Worm (Caenorhabditis elegans) whole organism, L1 larva: ENCODE measurements around the gene R03H10.11.
"Not testable (repeated sequence)": the region's sequence is repeated elsewhere in the genome, so short reads cannot be mapped to it uniquely, and the experiment has no call there.

ENCODE experiments used
- C04F5.9 ChIP-seq: sonication (generic microtip); optimal IDR thresholded peaks from 2 replicates; lab custom pipeline; 2016; ENCODE audit warnings: missing genetic modification characterization, missing compliant biosample characterization
- C16A3.4 ChIP-seq: fragments of 150-350 bp; optimal IDR thresholded peaks from 2 replicates; lab custom pipeline; 2014; ENCODE audit warnings: missing biosample characterization, missing genetic modification characterization
- C34B4.2 ChIP-seq: sonication (generic microtip); optimal IDR thresholded peaks from 2 replicates; lab custom pipeline; 2017; ENCODE audit warnings: mild to moderate bottlenecking, missing genetic modification characterization, missing compliant biosample characterization
- aly-2 ChIP-seq: fragments of 150-350 bp; optimal IDR thresholded peaks from 2 replicates; lab custom pipeline; 2014; ENCODE audit warnings: missing biosample characterization, missing genetic modification characterization
- ama-1 ChIP-seq: fragments of 150-350 bp; optimal IDR thresholded peaks from 2 replicates; lab custom pipeline; 2014
- blmp-1 ChIP-seq: fragments of 150-350 bp; optimal IDR thresholded peaks from 2 replicates; lab custom pipeline; 2014; ENCODE audit warnings: missing biosample characterization, missing genetic modification characterization
- ceh-63 ChIP-seq: fragments of 200-800 bp; sonication (Bioruptor generic); optimal IDR thresholded peaks from 2 replicates; lab custom pipeline; 2018; ENCODE audit warnings: mild to moderate bottlenecking, missing genetic modification characterization, missing compliant biosample characterization
- ceh-90 ChIP-seq: sonication (generic microtip); optimal IDR thresholded peaks from 2 replicates; lab custom pipeline; 2016; ENCODE audit warnings: missing genetic modification characterization, missing compliant biosample characterization
- dpl-1 ChIP-seq, 3 experiments: fragments of 150-350 bp in 2 of 3; sonication (generic microtip) in 1 of 3; optimal IDR thresholded peaks; 2 replicates each; lab custom pipeline; 2014 to 2017; ENCODE audit warnings: missing biosample characterization in 3 of 3, missing genetic modification characterization in 3 of 3, missing genetic modification reagents in 3 of 3
- dsc-1 ChIP-seq: sonication (generic microtip); optimal IDR thresholded peaks from 2 replicates; lab custom pipeline; 2016; ENCODE audit warnings: mild to moderate bottlenecking, missing genetic modification characterization, missing compliant biosample characterization
- efl-1 ChIP-seq, 4 experiments: fragments of 150-350 bp; optimal IDR thresholded peaks in 3 of 4; peaks in 1 of 4; 1 replicate in 1 of 4; 2 replicates in 3 of 4; lab custom pipeline; 2014; ENCODE audit warnings: missing biosample characterization in 2 of 4, missing genetic modification characterization in 2 of 4, missing genetic modification reagents in 2 of 4
- egl-27 ChIP-seq, 2 experiments: fragments of 150-350 bp in 1 of 2; sonication (generic microtip); optimal IDR thresholded peaks; 3 replicates each; lab custom pipeline; 2017 to 2018; ENCODE audit warnings: missing biosample characterization in 2 of 2, missing genetic modification characterization in 2 of 2, missing genetic modification reagents in 2 of 2
- elt-3 ChIP-seq, 6 experiments: fragments of 150-350 bp in 1 of 6; sonication (generic microtip); optimal IDR thresholded peaks; 2 replicates each; lab custom pipeline; 2017 to 2018; ENCODE audit warnings: missing biosample characterization in 6 of 6, missing genetic modification characterization in 6 of 6, inconsistent platforms in 1 of 6
- fkh-10 ChIP-seq: sonication (generic microtip); optimal IDR thresholded peaks from 2 replicates; lab custom pipeline; 2017; ENCODE audit warnings: missing biosample characterization, missing genetic modification reagents, missing genetic modification characterization
- fkh-8 ChIP-seq: sonication (generic microtip); optimal IDR thresholded peaks from 2 replicates; lab custom pipeline; 2016; ENCODE audit warnings: mild to moderate bottlenecking, missing genetic modification characterization, missing compliant biosample characterization
- fos-1 ChIP-seq: fragments of 150-350 bp; optimal IDR thresholded peaks from 2 replicates; lab custom pipeline; 2014; ENCODE audit warnings: missing biosample characterization, missing genetic modification characterization
- grh-1 ChIP-seq: fragments of 200-800 bp; sonication (Bioruptor generic); IDR thresholded peaks from 2 replicates; pipeline ENCODE4 v1.3.6; 2022; ENCODE audit warnings: missing genetic modification reagents, missing genetic modification characterization, missing compliant biosample characterization
- irx-1 ChIP-seq: sonication (generic microtip); optimal IDR thresholded peaks from 2 replicates; lab custom pipeline; 2016; ENCODE audit warnings: missing genetic modification characterization, missing compliant biosample characterization
- lin-13 ChIP-seq: fragments of 150-350 bp; optimal IDR thresholded peaks from 2 replicates; lab custom pipeline; 2014; ENCODE audit warnings: missing biosample characterization, missing genetic modification reagents, missing genetic modification characterization
- lin-14 ChIP-seq: fragments of 200-800 bp; sonication (Bioruptor generic); optimal IDR thresholded peaks from 2 replicates; lab custom pipeline; 2018; ENCODE audit warnings: mild to moderate bottlenecking, missing genetic modification characterization, moderate library complexity, missing compliant biosample characterization
- lin-35 ChIP-seq, 2 experiments: fragments of 150-350 bp; optimal IDR thresholded peaks; 2 replicates each; lab custom pipeline; 2014; ENCODE audit warnings: missing biosample characterization in 2 of 2, missing genetic modification characterization in 2 of 2, missing genetic modification reagents in 2 of 2
- lir-3 ChIP-seq: sonication (generic microtip); optimal IDR thresholded peaks from 2 replicates; lab custom pipeline; 2016; ENCODE audit warnings: mild to moderate bottlenecking, missing genetic modification characterization, moderate library complexity, missing compliant biosample characterization; ENCODE audit not compliant: poor library complexity
- lsy-2 ChIP-seq, 2 experiments: fragments of 150-350 bp; optimal IDR thresholded peaks; 2 replicates each; lab custom pipeline; 2014; ENCODE audit warnings: missing biosample characterization in 2 of 2, missing genetic modification characterization in 2 of 2
- mdl-1 ChIP-seq, 2 experiments: fragments of 150-350 bp; optimal IDR thresholded peaks; 2 replicates each; lab custom pipeline; 2014 to 2017; ENCODE audit warnings: missing biosample characterization in 2 of 2, missing genetic modification characterization in 2 of 2, inconsistent platforms in 1 of 2
- mef-2 ChIP-seq: fragments of 150-350 bp; optimal IDR thresholded peaks from 2 replicates; lab custom pipeline; 2014; ENCODE audit warnings: missing biosample characterization, missing genetic modification characterization
- mep-1 ChIP-seq: fragments of 150-350 bp; optimal IDR thresholded peaks from 2 replicates; lab custom pipeline; 2014; ENCODE audit warnings: missing biosample characterization, missing genetic modification characterization
- nhr-11 ChIP-seq: fragments of 150-350 bp; optimal IDR thresholded peaks from 2 replicates; lab custom pipeline; 2014; ENCODE audit warnings: missing biosample characterization, missing genetic modification characterization
- nhr-19 ChIP-seq: fragments of 200-800 bp; sonication (Bioruptor generic); conservative IDR thresholded peaks from 2 replicates; pipeline ENCODE4 v1.3.6; 2022; ENCODE audit warnings: missing genetic modification characterization, missing compliant biosample characterization
- nhr-20 ChIP-seq: sonication (generic microtip); optimal IDR thresholded peaks from 2 replicates; lab custom pipeline; 2016; ENCODE audit warnings: mild to moderate bottlenecking, missing genetic modification characterization, missing compliant biosample characterization
- nhr-237 ChIP-seq: fragments of 150-350 bp; optimal IDR thresholded peaks from 2 replicates; lab custom pipeline; 2014; ENCODE audit warnings: missing biosample characterization, missing genetic modification characterization
- nhr-47 ChIP-seq: sonication (generic microtip); optimal IDR thresholded peaks from 2 replicates; lab custom pipeline; 2016; ENCODE audit warnings: mild to moderate bottlenecking, missing genetic modification characterization, moderate library complexity, missing compliant biosample characterization
- nhr-71 ChIP-seq: sonication (generic microtip); optimal IDR thresholded peaks from 2 replicates; lab custom pipeline; 2016; ENCODE audit warnings: mild to moderate bottlenecking, missing genetic modification characterization, moderate library complexity, missing compliant biosample characterization
- nhr-76 ChIP-seq: sonication (generic microtip); optimal IDR thresholded peaks from 2 replicates; lab custom pipeline; 2017; ENCODE audit warnings: missing biosample characterization, missing genetic modification characterization
- nhr-84 ChIP-seq: sonication (generic microtip); optimal IDR thresholded peaks from 2 replicates; lab custom pipeline; 2017; ENCODE audit warnings: missing biosample characterization, missing genetic modification characterization
- nhr-85 ChIP-seq: sonication (generic microtip); peaks from one replicate; lab custom pipeline; 2016; ENCODE audit warnings: missing genetic modification characterization, inconsistent platforms, missing compliant biosample characterization
- nhr-90 ChIP-seq: sonication (generic microtip); optimal IDR thresholded peaks from 2 replicates; lab custom pipeline; 2016; ENCODE audit warnings: mild to moderate bottlenecking, missing genetic modification characterization, missing compliant biosample characterization; ENCODE audit not compliant: poor library complexity
- pax-3 ChIP-seq: fragments of 200-800 bp; sonication (Bioruptor generic); optimal IDR thresholded peaks from 2 replicates; lab custom pipeline; 2018; ENCODE audit warnings: mild to moderate bottlenecking, missing genetic modification characterization, moderate library complexity, missing compliant biosample characterization
- rnt-1 ChIP-seq: sonication (generic microtip); optimal IDR thresholded peaks from 2 replicates; lab custom pipeline; 2016; ENCODE audit warnings: mild to moderate bottlenecking, missing genetic modification characterization, moderate library complexity, missing compliant biosample characterization
- snu-23 ChIP-seq: sonication (generic microtip); optimal IDR thresholded peaks from 2 replicates; lab custom pipeline; 2016; ENCODE audit warnings: missing genetic modification characterization, missing compliant biosample characterization
- sox-4 ChIP-seq: sonication (generic microtip); optimal IDR thresholded peaks from 2 replicates; lab custom pipeline; 2016; ENCODE audit warnings: missing genetic modification characterization, missing compliant biosample characterization
- unc-30 ChIP-seq: sonication (generic microtip); optimal IDR thresholded peaks from 2 replicates; lab custom pipeline; 2017; ENCODE audit warnings: missing biosample characterization, missing genetic modification characterization
- unc-86 ChIP-seq: sonication (generic microtip); optimal IDR thresholded peaks from 2 replicates; lab custom pipeline; 2016; ENCODE audit warnings: missing genetic modification characterization, missing compliant biosample characterization
- zip-4 ChIP-seq: fragments of 200-800 bp; sonication (Bioruptor generic); optimal IDR thresholded peaks from 2 replicates; lab custom pipeline; 2018; ENCODE audit warnings: mild to moderate bottlenecking, missing genetic modification characterization, moderate library complexity, missing compliant biosample characterization

Gene R03H10.11

DNA sequence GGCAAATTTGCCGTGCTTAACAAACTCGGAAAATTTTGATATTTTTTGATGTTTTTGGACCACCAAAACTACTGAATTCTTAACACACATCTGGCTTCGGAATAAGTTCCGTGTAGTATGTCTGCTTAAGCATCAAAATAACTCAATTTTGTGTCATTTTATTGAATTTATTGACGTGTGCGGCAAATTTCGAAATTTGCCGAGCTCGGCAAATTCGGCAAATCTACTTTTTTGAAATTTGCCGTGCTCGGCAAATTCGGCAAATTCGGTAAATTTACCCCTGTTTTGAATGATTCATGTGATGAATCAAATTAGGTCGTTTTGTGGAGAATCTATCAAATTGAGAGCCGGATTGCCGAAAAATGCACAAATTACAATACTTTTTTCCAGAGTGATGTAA is 47.2 kb upstream of the R03H10.11 start, which contains the start of gene ast-1:
ast-1 (minus strand) TSS at position 101 of the 400 bp plus-strand sequence.
- not testable (repeated sequence) for TF ChIP-seq lsy-2 (tag; optimal IDR thresholded peaks at IDR 0.05; lab: Kevin White, UChicago); fkh-8 (tag; lab: Kevin White, UChicago); nhr-237
- TF ChIP-seq, all 84 proteins: peak for 0; not testable (repeated sequence) for 84

DNA sequence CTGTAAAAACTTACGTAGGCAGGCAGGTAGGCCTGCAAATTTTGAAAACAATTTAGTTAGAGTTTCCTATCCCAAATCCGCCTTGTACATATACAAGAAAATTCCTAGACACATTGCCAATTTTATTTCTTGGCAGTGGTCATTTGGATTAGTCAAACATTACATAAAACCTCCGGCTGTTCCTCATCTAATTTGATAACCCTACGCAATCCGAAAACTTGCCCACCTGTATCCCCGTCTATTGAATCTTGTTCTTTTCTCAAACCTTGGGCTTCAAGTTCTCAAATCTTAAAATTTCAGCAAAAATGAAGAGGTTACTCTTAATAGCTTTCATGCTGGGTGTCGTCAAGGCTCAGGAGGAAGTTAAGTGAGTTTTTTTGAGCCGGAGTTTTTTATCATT is 36.4 kb upstream of the R03H10.11 start, which contains the start of gene F56D3.1:
F56D3.1 (plus strand) TSS at position 301 of the 400 bp plus-strand sequence.
- no peak for TF ChIP-seq nhr-47 (tag; lab: Kevin White, UChicago)
- no peak for TF ChIP-seq nhr-84 (tag; lab: Kevin White, UChicago)
- TF ChIP-seq nhr-90 (tag; lab: Kevin White, UChicago) = no peak
- no peak for TF ChIP-seq nhr-19
- no peak for TF ChIP-seq unc-30 (tag; lab: Kevin White, UChicago)
- TF ChIP-seq ceh-63 (GFP tag; lab: Kevin White, UChicago) = no peak
- TF ChIP-seq blmp-1 = no peak
- no peak for TF ChIP-seq ceh-90 (tag; lab: Kevin White, UChicago)
- no peak for TF ChIP-seq fkh-8 (tag; lab: Kevin White, UChicago)
- no peak for TF ChIP-seq fkh-10 (GFP tag; lab: Kevin White, UChicago)
- TF ChIP-seq nhr-76 (tag; lab: Kevin White, UChicago) = no peak
- TF ChIP-seq egl-27 (tag; optimal IDR thresholded peaks at IDR 0.05; lab: Kevin White, UChicago) = no peak
- no peak for TF ChIP-seq irx-1
- TF ChIP-seq unc-86 (tag; lab: Kevin White, UChicago) = no peak

DNA sequence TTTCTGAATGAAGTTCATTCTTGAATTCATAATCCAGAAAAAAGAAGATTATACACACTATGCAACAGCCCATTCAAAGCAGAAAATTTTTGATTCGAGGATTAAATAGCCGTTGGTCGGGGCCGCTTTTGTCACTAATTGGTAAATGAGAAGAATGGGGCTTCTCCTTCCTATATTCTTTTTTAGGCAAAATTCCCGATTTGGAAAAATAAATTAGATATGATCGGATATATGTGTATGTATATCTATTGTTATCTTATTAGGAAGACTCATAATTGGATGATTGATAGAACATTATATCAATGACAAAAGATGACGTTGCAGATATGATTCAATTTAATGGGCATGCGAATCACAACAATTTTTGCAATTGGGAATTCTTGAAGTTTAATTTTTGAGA is 32.3 kb upstream of the R03H10.11 start:
- TF ChIP-seq dsc-1 (tag; lab: Kevin White, UChicago) (peak; percentile 93), nhr-76 (tag; lab: Kevin White, UChicago) (no peak), sox-4 (no peak), nhr-84 (tag; lab: Kevin White, UChicago) (no peak), efl-1 (optimal IDR thresholded peaks at IDR 0.05; lab: Kevin White, UChicago) (no peak), efl-1 (GFP tag; optimal IDR thresholded peaks at IDR 0.05 in 1 of 2; lab: Kevin White, UChicago) (peak in 1 of 2 experiments; percentile 31), C34B4.2 (tag; lab: Kevin White, UChicago) (no peak)

- TF ChIP-seq grh-1 (GFP tag; lab: Robert Waterston, UW) = 0 out of 2 replicates have a peak, but pooled peaks have one; percentile 26
- TF ChIP-seq lsy-2 (tag; optimal IDR thresholded peaks at IDR 0.05; lab: Kevin White, UChicago) = peak in 1 of 2 experiments; percentile 32
- peak in 1 of 2 experiments; percentile 21 for TF ChIP-seq lin-35 (GFP tag; optimal IDR thresholded peaks at IDR 0.05; lab: Kevin White, UChicago)
- peak; percentile 26 for TF ChIP-seq nhr-90 (tag; lab: Kevin White, UChicago)
- peak; percentile 31 for TF ChIP-seq nhr-71 (tag; lab: Kevin White, UChicago)
- TF ChIP-seq mep-1 (tag; lab: Kevin White, UChicago) = peak; percentile 74
- TF ChIP-seq C16A3.4 = no peak
- no peak for TF ChIP-seq fos-1 (tag; lab: Kevin White, UChicago)
- TF ChIP-seq zip-4 = no peak
- TF ChIP-seq lir-3 (tag; lab: Kevin White, UChicago) = no peak
- TF ChIP-seq nhr-84 (tag; lab: Kevin White, UChicago) = no peak
- peak; percentile 77 for TF ChIP-seq lin-14
- no peak for TF ChIP-seq aly-2 (tag; lab: Kevin White, UChicago)
- no peak for TF ChIP-seq ceh-63 (GFP tag; lab: Kevin White, UChicago)
- TF ChIP-seq blmp-1 = peak; percentile 78
- TF ChIP-seq lin-13 = no peak
- no peak for TF ChIP-seq nhr-11 (tag; lab: Kevin White, UChicago)
- no peak for TF ChIP-seq pax-3 (tag; lab: Kevin White, UChicago)
- TF ChIP-seq rnt-1 = peak; percentile 22
- TF ChIP-seq mdl-1 (tag; optimal IDR thresholded peaks at IDR 0.05; lab: Kevin White, UChicago) = peak in 1 of 2 experiments; percentile 11
- TF ChIP-seq nhr-19 = 0 out of 2 replicates have a peak, but pooled peaks have one; percentile 15
- TF ChIP-seq C04F5.9 = no peak
- no peak for TF ChIP-seq efl-1 (optimal IDR thresholded peaks at IDR 0.05; lab: Kevin White, UChicago)
- TF ChIP-seq efl-1 (GFP tag; optimal IDR thresholded peaks at IDR 0.05 in 1 of 2; lab: Kevin White, UChicago) = peak; percentile 3 to 50
- peak; percentile 54 for TF ChIP-seq snu-23 (GFP tag; lab: Kevin White, UChicago)
- no peak for TF ChIP-seq mef-2 (tag; lab: Kevin White, UChicago)
- TF ChIP-seq elt-3 (tag; optimal IDR thresholded peaks at IDR 0.05; lab: Kevin White, UChicago) = peak in 2 of 6 experiments; percentile 24 to 38
- TF ChIP-seq nhr-85 = peak; percentile 89
- no peak for TF ChIP-seq unc-86 (tag; lab: Kevin White, UChicago)
- no peak for TF ChIP-seq ama-1 (lab: Kevin White, UChicago)
- peak; percentile 40 for TF ChIP-seq nhr-20 (tag; lab: Kevin White, UChicago)
- TF ChIP-seq dpl-1 (GFP tag; optimal IDR thresholded peaks at IDR 0.05; lab: Kevin White, UChicago) = no peak
- TF ChIP-seq nhr-47 (tag; lab: Kevin White, UChicago) = peak; percentile 31
Measured at ce11 chrII:4151499-4152132, 30.8 kb upstream of the R03H10.11 start.
